Worm (Caenorhabditis elegans) whole organism, L4 larva: Measurements from ENCODE around the gene K05F6.10.
A peak's percentile ranks its signal among the peaks of the same experiment; 100 is the strongest.

ENCODE experiments used
- F49E8.2 ChIP-seq: sonication (generic microtip); optimal IDR thresholded peaks from 2 replicates; lab custom pipeline; 2016; ENCODE audit warnings: missing compliant biosample characterization, mild to moderate bottlenecking, missing genetic modification characterization, borderline replicate concordance
- T20F7.1 ChIP-seq: fragments of 200-800 bp; sonication (Bioruptor generic); optimal IDR thresholded peaks from 2 replicates; lab custom pipeline; 2018; ENCODE audit warnings: mild to moderate bottlenecking, missing genetic modification characterization, missing compliant biosample characterization
- T26A8.4 ChIP-seq: fragments of 200-800 bp; sonication (Bioruptor generic); IDR thresholded peaks from 2 replicates; pipeline ENCODE4 v1.3.6; 2022; ENCODE audit warnings: missing genetic modification characterization, missing compliant biosample characterization
- Y105C5A.15 ChIP-seq: fragments of 200-800 bp; sonication (Bioruptor generic); IDR thresholded peaks from 2 replicates; pipeline ENCODE4 v1.3.6; 2022; ENCODE audit warnings: missing genetic modification characterization, missing compliant biosample characterization
- Y75B8A.6 ChIP-seq: fragments of 200-800 bp; sonication (Bioruptor generic); IDR thresholded peaks from 2 replicates; pipeline ENCODE4 v1.3.6; 2022; ENCODE audit warnings: missing genetic modification reagents, missing genetic modification characterization, missing compliant biosample characterization
- aly-2 ChIP-seq: sonication (generic microtip); optimal IDR thresholded peaks from 2 replicates; lab custom pipeline; 2018; ENCODE audit warnings: missing biosample characterization, missing genetic modification characterization
- arid-1 ChIP-seq: fragments of 200-800 bp; sonication (Bioruptor generic); conservative IDR thresholded peaks from 2 replicates; pipeline ENCODE4 v1.3.6; 2022; ENCODE audit warnings: missing genetic modification reagents, missing genetic modification characterization, missing compliant biosample characterization
- ceh-32 ChIP-seq: sonication (generic microtip); optimal IDR thresholded peaks from 2 replicates; lab custom pipeline; 2016; ENCODE audit warnings: mild to moderate bottlenecking, missing genetic modification characterization, missing compliant biosample characterization; ENCODE audit not compliant: poor library complexity
- ceh-44 ChIP-seq: fragments of 200-800 bp; sonication (Bioruptor generic); IDR thresholded peaks from 2 replicates; pipeline ENCODE4 v1.3.6; 2022; ENCODE audit warnings: missing genetic modification reagents, missing genetic modification characterization, missing compliant biosample characterization
- ceh-62 ChIP-seq: sonication (generic microtip); optimal IDR thresholded peaks from 2 replicates; lab custom pipeline; 2017; ENCODE audit warnings: missing biosample characterization, missing genetic modification characterization
- daf-16 ChIP-seq, 3 experiments: sonication (generic microtip); optimal IDR thresholded peaks; 2 replicates each; lab custom pipeline; 2016 to 2017; ENCODE audit warnings: missing genetic modification characterization in 3 of 3, missing genetic modification reagents in 3 of 3, mild to moderate bottlenecking in 2 of 3, missing compliant biosample characterization in 2 of 3, missing biosample characterization in 1 of 3, moderate library complexity in 1 of 3
- dmd-6 ChIP-seq: fragments of 200-800 bp; sonication (Bioruptor generic); IDR thresholded peaks from 2 replicates; pipeline ENCODE4 v1.3.6; 2022; ENCODE audit warnings: missing genetic modification reagents, missing genetic modification characterization, missing compliant biosample characterization
- dmd-8 ChIP-seq: fragments of 200-800 bp; sonication (Bioruptor generic); IDR thresholded peaks from 2 replicates; pipeline ENCODE4 v1.3.6; 2022; ENCODE audit warnings: missing genetic modification characterization, missing compliant biosample characterization
- dmd-9 ChIP-seq: fragments of 200-800 bp; sonication (Bioruptor generic); IDR thresholded peaks from 2 replicates; pipeline ENCODE4 v1.3.6; 2022; ENCODE audit warnings: missing genetic modification reagents, missing genetic modification characterization, missing compliant biosample characterization
- egl-43 ChIP-seq: fragments of 200-800 bp; sonication (Bioruptor generic); IDR thresholded peaks from 2 replicates; pipeline ENCODE4 v1.3.6; 2022; ENCODE audit warnings: missing genetic modification reagents, missing genetic modification characterization, missing compliant biosample characterization
- gei-8 ChIP-seq: fragments of 200-800 bp; sonication (Bioruptor generic); optimal IDR thresholded peaks from 2 replicates; lab custom pipeline; 2018; ENCODE audit warnings: mild to moderate bottlenecking, missing genetic modification characterization, missing compliant biosample characterization
- hlh-11 ChIP-seq: fragments of 200-800 bp; sonication (Bioruptor generic); optimal IDR thresholded peaks from 2 replicates; lab custom pipeline; 2018; ENCODE audit warnings: mild to moderate bottlenecking, missing genetic modification characterization, missing compliant biosample characterization
- hlh-30 ChIP-seq: sonication (generic microtip); optimal IDR thresholded peaks from 2 replicates; lab custom pipeline; 2017; ENCODE audit warnings: antibody characterized with exemption, mild to moderate bottlenecking, missing genetic modification characterization, missing compliant biosample characterization; ENCODE audit not compliant: insufficient read depth
- hmg-1.1 ChIP-seq: fragments of 200-800 bp; sonication (Bioruptor generic); IDR thresholded peaks from 2 replicates; pipeline ENCODE4 v1.3.6; 2022; ENCODE audit warnings: missing genetic modification reagents, missing genetic modification characterization, missing compliant biosample characterization
- lim-7 ChIP-seq: fragments of 200-800 bp; sonication (Bioruptor generic); IDR thresholded peaks from 2 replicates; pipeline ENCODE4 v1.3.6; 2022; ENCODE audit warnings: missing genetic modification characterization, missing compliant biosample characterization
- lin-1 ChIP-seq: fragments of 200-800 bp; sonication (Bioruptor generic); IDR thresholded peaks from 2 replicates; pipeline ENCODE4 v1.3.6; 2022; ENCODE audit warnings: missing genetic modification reagents, missing genetic modification characterization, missing compliant biosample characterization
- lin-15B ChIP-seq: fragments of 150-350 bp; sonication (generic microtip); optimal IDR thresholded peaks from 3 replicates; lab custom pipeline; 2014; ENCODE audit warnings: missing biosample characterization, missing genetic modification characterization
- lin-29 ChIP-seq: fragments of 200-800 bp; sonication (Bioruptor generic); IDR thresholded peaks from 2 replicates; pipeline ENCODE4 v1.3.6; 2022; ENCODE audit warnings: missing genetic modification reagents, missing genetic modification characterization, missing compliant biosample characterization
- madf-9 ChIP-seq: fragments of 200-800 bp; sonication (Bioruptor generic); conservative IDR thresholded peaks from 2 replicates; pipeline ENCODE4 v1.3.6; 2022; ENCODE audit warnings: missing genetic modification reagents, missing genetic modification characterization, missing compliant biosample characterization
- mep-1 ChIP-seq: fragments of 150-350 bp; sonication (generic microtip); optimal IDR thresholded peaks from 3 replicates; lab custom pipeline; 2014; ENCODE audit warnings: missing biosample characterization, missing genetic modification characterization
- nhr-102 ChIP-seq: sonication (generic microtip); optimal IDR thresholded peaks from 2 replicates; lab custom pipeline; 2016; ENCODE audit warnings: mild to moderate bottlenecking, missing genetic modification characterization, moderate library complexity, missing compliant biosample characterization
- nhr-111 ChIP-seq: fragments of 200-800 bp; sonication (Bioruptor generic); optimal IDR thresholded peaks from 2 replicates; lab custom pipeline; 2018; ENCODE audit warnings: mild to moderate bottlenecking, missing genetic modification characterization, missing compliant biosample characterization
- nhr-237 ChIP-seq: sonication (generic microtip); optimal IDR thresholded peaks from 2 replicates; lab custom pipeline; 2017; ENCODE audit warnings: missing biosample characterization, missing genetic modification characterization
- nhr-28 ChIP-seq: fragments of 150-350 bp; optimal IDR thresholded peaks from 2 replicates; lab custom pipeline; 2014; ENCODE audit warnings: missing biosample characterization, missing genetic modification characterization
- nhr-48 ChIP-seq: sonication (generic microtip); optimal IDR thresholded peaks from 2 replicates; lab custom pipeline; 2016; ENCODE audit warnings: mild to moderate bottlenecking, missing genetic modification characterization, missing compliant biosample characterization
- nhr-77 ChIP-seq: fragments of 150-350 bp; optimal IDR thresholded peaks from 2 replicates; lab custom pipeline; 2014; ENCODE audit warnings: missing biosample characterization, missing genetic modification characterization
- pha-4 ChIP-seq, 2 experiments: fragments of 150-350 bp in 1 of 2; fragments of 200-800 bp in 1 of 2; sonication (Bioruptor generic) in 1 of 2; IDR thresholded peaks in 1 of 2; optimal IDR thresholded peaks in 1 of 2; 2 replicates each; pipeline versions ENCODE4 v1.3.6 to Lab custom; 2014 to 2022; ENCODE audit warnings: missing genetic modification characterization in 2 of 2, missing genetic modification reagents in 2 of 2, missing biosample characterization in 1 of 2, missing compliant biosample characterization in 1 of 2
- pqm-1 ChIP-seq: sonication (generic microtip); optimal IDR thresholded peaks from 2 replicates; lab custom pipeline; 2017; ENCODE audit warnings: missing biosample characterization, missing genetic modification characterization
- saeg-2 ChIP-seq: fragments of 200-800 bp; sonication (Bioruptor generic); IDR thresholded peaks from 2 replicates; pipeline ENCODE4 v1.3.6; 2022; ENCODE audit warnings: missing genetic modification reagents, missing genetic modification characterization, missing compliant biosample characterization
- spr-1 ChIP-seq: sonication (generic microtip); optimal IDR thresholded peaks from 2 replicates; lab custom pipeline; 2016; ENCODE audit warnings: mild to moderate bottlenecking, missing genetic modification characterization, missing compliant biosample characterization
- tra-1 ChIP-seq: fragments of 200-800 bp; sonication (Bioruptor generic); IDR thresholded peaks from 2 replicates; pipeline ENCODE4 v1.3.6; 2022; ENCODE audit warnings: missing genetic modification reagents, missing genetic modification characterization, missing compliant biosample characterization
- unc-39 ChIP-seq: sonication (generic microtip); optimal IDR thresholded peaks from 2 replicates; lab custom pipeline; 2017; ENCODE audit warnings: missing biosample characterization, missing genetic modification characterization
- vab-7 ChIP-seq: fragments of 200-800 bp; sonication (Bioruptor generic); IDR thresholded peaks from 2 replicates; pipeline ENCODE4 v1.3.6; 2022; ENCODE audit warnings: missing genetic modification reagents, missing genetic modification characterization, missing compliant biosample characterization
- zag-1 ChIP-seq: fragments of 150-350 bp; optimal IDR thresholded peaks from 2 replicates; lab custom pipeline; 2014; ENCODE audit warnings: missing biosample characterization, missing genetic modification characterization
- zfp-2 ChIP-seq: sonication (generic microtip); optimal IDR thresholded peaks from 2 replicates; lab custom pipeline; 2016; ENCODE audit warnings: mild to moderate bottlenecking, missing genetic modification characterization, missing compliant biosample characterization
- zfp-3 ChIP-seq: fragments of 200-800 bp; sonication (Bioruptor generic); conservative IDR thresholded peaks from 2 replicates; pipeline ENCODE4 v1.3.6; 2022; ENCODE audit warnings: missing genetic modification reagents, missing genetic modification characterization, missing compliant biosample characterization
- ztf-11 ChIP-seq: fragments of 150-350 bp; optimal IDR thresholded peaks from 2 replicates; lab custom pipeline; 2014; ENCODE audit warnings: missing biosample characterization, missing genetic modification characterization

Gene K05F6.10

ce11 chrII:1597101-1598088, 21.5 kb upstream of the K05F6.10 start, which contains the start of gene bath-46:
Gene bath-46, plus strand, starts transcription at chrII:1597906.
- TF ChIP-seq vab-7 (GFP tag; lab: Robert Waterston, UW) (peak; percentile 48; the same call in 1 of the 2 replicates), lim-7 (peak; percentile 75), hlh-11 (tag; lab: Kevin White, UChicago) (peak; percentile 48), madf-9 (GFP tag; lab: Robert Waterston, UW) (0 out of 2 replicates have a peak, but pooled peaks have one; percentile 13), daf-16 (GFP tag; optimal IDR thresholded peaks at IDR 0.05; lab: Kevin White, UChicago) (no peak), daf-16 (tag; optimal IDR thresholded peaks at IDR 0.05; lab: Kevin White, UChicago) (peak; percentile 68), lin-1 (no peak), pqm-1 (tag; lab: Kevin White, UChicago) (peak; percentile 90), nhr-28 (tag; lab: Kevin White, UChicago) (peak; percentile 57), T26A8.4 (no peak), ceh-44 (no peak), nhr-237 (tag; lab: Kevin White, UChicago) (no peak), dmd-6 (GFP tag; lab: Robert Waterston, UW) (peak; percentile 34; the same call in 1 of the 2 replicates), nhr-77 (tag; lab: Kevin White, UChicago) (no peak), arid-1 (GFP tag; lab: Robert Waterston, UW) (0 out of 2 replicates have a peak, but pooled peaks have one; percentile 8), hmg-1.1 (no peak), egl-43 (GFP tag; lab: Robert Waterston, UW) (peak; percentile 56; the same call in 1 of the 2 replicates), Y105C5A.15 (GFP tag; lab: Robert Waterston, UW) (0 out of 2 replicates have a peak, but pooled peaks have one; percentile 35)

DNA sequence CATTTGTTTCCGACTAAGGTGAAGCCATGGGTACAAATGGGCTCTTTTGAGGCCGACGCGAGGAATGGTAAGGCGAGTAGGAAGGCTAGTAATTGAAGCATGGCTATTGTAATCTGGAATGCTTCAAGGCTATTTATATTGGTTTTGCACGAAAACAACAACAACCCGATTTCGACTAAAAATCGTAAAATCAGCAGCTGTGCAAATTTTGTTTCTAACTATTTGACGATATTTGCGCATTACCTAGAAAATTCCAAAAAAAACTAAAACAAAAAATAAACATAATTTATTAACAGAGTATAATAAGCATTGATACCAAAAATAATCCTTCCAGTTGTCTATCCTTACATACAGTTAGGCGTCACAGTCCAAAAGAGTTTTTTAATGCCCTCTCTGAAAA, 19.2 kb upstream of the K05F6.10 start, which contains the start of gene clec-20:
Gene clec-20 (minus strand): TSS at position 101 of the 400 bp plus-strand sequence.
- TF ChIP-seq ceh-32 (tag; lab: Kevin White, UChicago) (no peak), gei-8 (GFP tag; lab: Kevin White, UChicago) (no peak)
- TF ChIP-seq, all 104 proteins: peak for 0

ce11 chrII:1589845-1590244, 13.9 kb upstream of the K05F6.10 start, which contains the start of gene T07H3.7:
Gene T07H3.7, minus strand, starts transcription at chrII:1589945.
- TF ChIP-seq dmd-9 (no peak), pqm-1 (tag; lab: Kevin White, UChicago) (no peak), madf-9 (GFP tag; lab: Robert Waterston, UW) (no peak), zag-1 (tag; lab: Kevin White, UChicago) (no peak), dmd-6 (GFP tag; lab: Robert Waterston, UW) (no peak), hmg-1.1 (no peak), hlh-30 (no peak), tra-1 (GFP tag; lab: Robert Waterston, UW) (no peak), pha-4 (GFP tag; IDR thresholded peaks at IDR 0.05; lab: Robert Waterston, UW) (no peak), pha-4 (tag; optimal IDR thresholded peaks at IDR 0.05; lab: Kevin White, UChicago) (no peak)

DNA sequence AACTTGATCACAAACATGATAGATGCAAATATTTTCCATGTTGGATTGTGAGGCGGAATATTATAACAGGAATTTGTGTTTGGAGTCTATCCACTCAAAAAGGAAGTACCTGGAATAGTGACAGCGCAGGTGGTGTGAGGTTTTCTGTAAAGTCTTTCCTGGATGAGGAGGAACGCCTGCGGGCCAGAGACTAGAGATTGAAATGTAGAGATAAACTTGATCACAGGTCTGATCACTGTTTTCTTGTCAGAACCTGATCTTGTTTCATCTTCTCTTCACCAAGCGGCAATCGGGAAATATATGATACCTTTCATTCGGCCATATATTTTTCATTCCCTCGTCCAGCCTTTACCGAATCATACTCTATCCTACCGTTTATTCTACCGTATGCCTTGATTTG, 10.4 kb upstream of the K05F6.10 start, which contains the start of gene T07H3.8:
Gene T07H3.8 (plus strand): TSS at position 301 of the 400 bp plus-strand sequence.
- TF ChIP-seq nhr-237 (tag; lab: Kevin White, UChicago) (no peak), ztf-11 (no peak), unc-39 (no peak), zfp-2 (no peak), lin-15B (tag; lab: Kevin White, UChicago) (no peak), nhr-111 (GFP tag; lab: Kevin White, UChicago) (no peak), aly-2 (tag; lab: Kevin White, UChicago) (no peak), F49E8.2 (tag; lab: Kevin White, UChicago) (no peak), mep-1 (tag; lab: Kevin White, UChicago) (no peak), nhr-102 (tag; lab: Kevin White, UChicago) (no peak), spr-1 (tag; lab: Kevin White, UChicago) (no peak), ceh-62 (tag; lab: Kevin White, UChicago) (no peak), nhr-48 (tag; lab: Kevin White, UChicago) (no peak), dmd-8 (GFP tag; lab: Robert Waterston, UW) (no peak), zfp-3 (no peak), T20F7.1 (GFP tag; lab: Kevin White, UChicago) (no peak), saeg-2 (GFP tag; lab: Robert Waterston, UW) (no peak), Y75B8A.6 (GFP tag; lab: Robert Waterston, UW) (no peak), lin-29 (no peak)
